Worm (Caenorhabditis elegans) whole organism, L4 larva: Measurements from ENCODE around the gene F55G7.4.

Source experiments
- aly-2 ChIP-seq: sonication (generic microtip); optimal IDR thresholded peaks from 2 replicates; lab custom pipeline; 2018; ENCODE audit warnings: missing biosample characterization, missing genetic modification characterization
- ces-1 ChIP-seq: fragments of 150-350 bp; sonication (generic microtip); optimal IDR thresholded peaks from 4 replicates; lab custom pipeline; 2014; ENCODE audit warnings: missing biosample characterization, missing genetic modification reagents, missing genetic modification characterization
- lin-15B ChIP-seq: fragments of 150-350 bp; sonication (generic microtip); optimal IDR thresholded peaks from 3 replicates; lab custom pipeline; 2014; ENCODE audit warnings: missing biosample characterization, missing genetic modification characterization
- nhr-111 ChIP-seq: fragments of 200-800 bp; sonication (Bioruptor generic); optimal IDR thresholded peaks from 2 replicates; lab custom pipeline; 2018; ENCODE audit warnings: mild to moderate bottlenecking, missing genetic modification characterization, missing compliant biosample characterization
- nhr-237 ChIP-seq: sonication (generic microtip); optimal IDR thresholded peaks from 2 replicates; lab custom pipeline; 2017; ENCODE audit warnings: missing biosample characterization, missing genetic modification characterization
- pha-4 ChIP-seq, 2 experiments: fragments of 150-350 bp in 1 of 2; fragments of 200-800 bp in 1 of 2; sonication (Bioruptor generic) in 1 of 2; IDR thresholded peaks in 1 of 2; optimal IDR thresholded peaks in 1 of 2; 2 replicates each; pipeline versions ENCODE4 v1.3.6 to Lab custom; 2014 to 2022; ENCODE audit warnings: missing genetic modification characterization in 2 of 2, missing genetic modification reagents in 2 of 2, missing biosample characterization in 1 of 2, missing compliant biosample characterization in 1 of 2
- pqm-1 ChIP-seq: sonication (generic microtip); optimal IDR thresholded peaks from 2 replicates; lab custom pipeline; 2017; ENCODE audit warnings: missing biosample characterization, missing genetic modification characterization
- snpc-4 ChIP-seq: fragments of 150-350 bp; optimal IDR thresholded peaks from 2 replicates; lab custom pipeline; 2014; ENCODE audit warnings: missing biosample characterization, missing genetic modification characterization
- unc-62 ChIP-seq, 3 experiments: fragments of 150-350 bp in 1 of 3; sonication (generic microtip); optimal IDR thresholded peaks in 2 of 3; peaks in 1 of 3; 1 replicate in 1 of 3; 2 replicates in 2 of 3; lab custom pipeline; 2014 to 2017; ENCODE audit warnings: missing biosample characterization in 3 of 3, missing genetic modification characterization in 3 of 3, missing genetic modification reagents in 3 of 3, missing genotype in 1 of 3

DNA sequence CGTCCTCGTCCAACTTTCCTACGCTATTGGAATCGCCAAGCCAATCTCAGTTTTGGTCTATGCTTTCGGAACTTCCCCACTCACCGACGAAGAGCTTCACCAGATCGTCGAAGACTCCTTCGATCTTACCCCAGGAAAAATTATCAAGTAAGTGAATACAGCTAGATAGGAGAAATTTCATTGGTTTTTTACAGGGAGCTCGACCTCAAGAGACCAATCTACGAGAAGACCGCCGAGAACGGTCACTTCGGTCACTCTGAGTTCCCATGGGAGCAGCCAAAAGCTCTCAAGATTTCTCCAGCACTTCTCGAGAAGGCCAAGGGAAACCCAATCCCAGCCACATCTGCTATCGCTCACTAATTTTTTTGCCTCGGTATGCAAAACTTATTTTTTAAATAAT is 39.3 kb downstream of the F55G7.4 start:
- TF ChIP-seq aly-2 (no peak), nhr-237 (tag; lab: Kevin White, UChicago) (no peak), pqm-1 (tag; lab: Kevin White, UChicago) (no peak), snpc-4 (tag; lab: Kevin White, UChicago) (no peak), nhr-111 (GFP tag; lab: Kevin White, UChicago) (no peak), lin-15B (no peak), ces-1 (GFP tag; lab: Kevin White, UChicago) (no peak), unc-62 (GFP tag; optimal IDR thresholded peaks at IDR 0.05 in 1 of 2; lab: Kevin White, UChicago) (no peak), unc-62 (tag; optimal IDR thresholded peaks at IDR 0.05; lab: Kevin White, UChicago) (no peak), pha-4 (GFP tag; IDR thresholded peaks at IDR 0.05; lab: Robert Waterston, UW) (no peak), pha-4 (tag; optimal IDR thresholded peaks at IDR 0.05; lab: Kevin White, UChicago) (no peak)
